Comparison of ENCODE assay signal across 1 fruit fly cellular context in the genomic region with DNA sequence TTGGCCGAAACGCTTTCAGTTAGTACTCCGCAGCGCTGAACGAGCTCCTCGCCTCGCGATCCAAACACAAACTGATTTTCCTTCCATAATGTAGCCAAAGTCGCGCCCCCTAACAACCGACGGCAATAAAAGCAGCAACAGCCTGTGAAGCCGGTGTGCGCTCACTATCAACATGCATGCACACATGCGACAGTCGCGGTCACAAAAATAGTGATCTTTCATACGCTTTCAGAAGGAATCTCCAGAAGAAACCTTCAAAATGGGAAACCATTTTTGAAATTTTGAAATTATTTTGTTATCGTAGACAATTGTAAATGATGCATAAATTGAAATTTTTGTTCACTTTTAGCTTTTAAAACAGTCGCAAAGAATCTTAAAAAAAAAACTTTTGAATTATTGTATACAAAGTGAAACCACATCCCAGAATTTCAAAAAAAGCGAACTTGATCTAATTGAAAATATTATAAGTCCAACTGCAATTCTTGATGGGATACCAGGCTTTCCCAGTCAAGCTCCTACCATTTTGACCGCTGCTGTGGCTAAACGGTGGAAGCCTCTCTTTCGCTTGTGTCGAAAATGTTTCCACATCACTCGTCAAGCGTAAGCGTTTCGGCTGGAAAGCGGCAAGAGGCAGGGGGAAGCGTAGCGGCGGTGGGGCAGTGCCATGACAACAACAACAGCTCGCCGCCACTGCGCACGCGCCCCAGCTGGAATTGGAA.
TF ChIP-seq lines count a peak whose summit lies in the region.

TSS of gene Cad96Cb (minus strand) at position 51 of the 719 bp plus-strand sequence.

TF ChIP-seq in whole organism, embryonic, 481 proteins besides CTCF, POLR2A, EP300 and RAD21 (continued from another document):
- TF ChIP-seq CG2875 (GFP tag; optimal IDR thresholded peaks at IDR 0.05; lab: Kevin White, UChicago) (peak; percentile 87), tna (GFP tag; IDR thresholded peaks at IDR 0.05; lab: Robert Waterston, UW; ENCODE audit: partially characterized antibody) (0 out of 2 replicates have a peak, but pooled peaks have one; percentile 32), Hr3 (GFP tag; optimal IDR thresholded peaks at IDR 0.05; lab: Kevin White, UChicago) (peak; percentile 79), CG17802 (tag; optimal IDR thresholded peaks at IDR 0.05; lab: Kevin White, UChicago) (peak; percentile 66), CG7271 (tag; optimal IDR thresholded peaks at IDR 0.05; lab: Kevin White, UChicago) (no peak), CG34376 (GFP tag; optimal IDR thresholded peaks at IDR 0.05; lab: Kevin White, UChicago) (peak; percentile 1), CG10462 (GFP tag; optimal IDR thresholded peaks at IDR 0.05; lab: Kevin White, UChicago) (peak; percentile 72), nerfin-2 (GFP tag; IDR thresholded peaks at IDR 0.05; lab: Robert Waterston, UW; ENCODE audit: partially characterized antibody) (no peak), sens-2 (GFP tag; IDR thresholded peaks at IDR 0.05; lab: Robert Waterston, UW) (no peak), lola (GFP tag; optimal IDR thresholded peaks at IDR 0.05; lab: Kevin White, UChicago) (peak in 1 of 3 experiments; percentile 94), CG15073 (GFP tag; optimal IDR thresholded peaks at IDR 0.05; lab: Kevin White, UChicago) (peak; percentile 20), CG2889 (GFP tag; IDR thresholded peaks at IDR 0.05; lab: Robert Waterston, UW) (no peak), CG2712 (tag; optimal IDR thresholded peaks at IDR 0.05; lab: Kevin White, UChicago) (peak; percentile 91), CG18476 (GFP tag; optimal IDR thresholded peaks at IDR 0.05; lab: Kevin White, UChicago) (peak; percentile 80), PHDP (tag; optimal IDR thresholded peaks at IDR 0.05; lab: Kevin White, UChicago) (peak; percentile 19), CG10147 (GFP tag; optimal IDR thresholded peaks at IDR 0.05; lab: Kevin White, UChicago) (peak; percentile 77), wor (GFP tag; IDR thresholded peaks at IDR 0.05; lab: Robert Waterston, UW) (peak; percentile 66), Ets97D (GFP tag; optimal IDR thresholded peaks at IDR 0.05; lab: Kevin White, UChicago) (peak; percentile 28), ara (GFP tag; IDR thresholded peaks at IDR 0.05; lab: Robert Waterston, UW) (peak; percentile 65; the same call in 1 of the 2 replicates), CG16863 (GFP tag; optimal IDR thresholded peaks at IDR 0.05; lab: Kevin White, UChicago) (peak; percentile 82), CG12104 (GFP tag; optimal IDR thresholded peaks at IDR 0.05; lab: Kevin White, UChicago) (peak; percentile 86), CG11723 (GFP tag; optimal IDR thresholded peaks at IDR 0.05; lab: Kevin White, UChicago) (peak; percentile 80), Sry-δ (GFP tag; optimal IDR thresholded peaks at IDR 0.05; lab: Kevin White, UChicago) (peak; percentile 21), Ravus (GFP tag; IDR thresholded peaks at IDR 0.05; lab: Robert Waterston, UW) (no peak), seq (GFP tag; IDR thresholded peaks at IDR 0.05; lab: Robert Waterston, UW) (peak; percentile 60), phol (tag; optimal IDR thresholded peaks at IDR 0.05; lab: Kevin White, UChicago) (peak; percentile 93), pum (GFP tag; optimal IDR thresholded peaks at IDR 0.05; lab: Kevin White, UChicago) (peak; percentile 79), Ets65A (GFP tag; lab: Kevin White, UChicago) (peak; percentile 95), CG11456 (GFP tag; IDR thresholded peaks at IDR 0.05; lab: Robert Waterston, UW) (no peak), CG15601 (tag; optimal IDR thresholded peaks at IDR 0.05; lab: Kevin White, UChicago) (peak; percentile 88), Adf1 (GFP tag; IDR thresholded peaks at IDR 0.05; lab: Robert Waterston, UW) (no peak), gcm (GFP tag; optimal IDR thresholded peaks at IDR 0.05; lab: Kevin White, UChicago) (peak; percentile 86), mam (GFP tag; optimal IDR thresholded peaks at IDR 0.05; lab: Kevin White, UChicago) (peak; percentile 53), CG17361 (GFP tag; IDR thresholded peaks at IDR 0.05; lab: Robert Waterston, UW) (peak; percentile 97), lilli (GFP tag; optimal IDR thresholded peaks at IDR 0.05; lab: Kevin White, UChicago) (peak; percentile 72), CG11085 (GFP tag; IDR thresholded peaks at IDR 0.05; lab: Robert Waterston, UW) (no peak), H15 (GFP tag; IDR thresholded peaks at IDR 0.05; lab: Robert Waterston, UW) (peak; percentile 64; the same call in 1 of the 3 replicates), insv (GFP tag; optimal IDR thresholded peaks at IDR 0.05; lab: Kevin White, UChicago) (peak in 1 of 2 experiments; percentile 3), CG7786 (GFP tag; optimal IDR thresholded peaks at IDR 0.05; lab: Kevin White, UChicago) (peak; percentile 56), Xrp1 (GFP tag; IDR thresholded peaks at IDR 0.05; lab: Robert Waterston, UW) (peak; percentile 77), Hsf (GFP tag; optimal IDR thresholded peaks at IDR 0.05; lab: Kevin White, UChicago) (peak; percentile 81), fd102C (GFP tag; optimal IDR thresholded peaks at IDR 0.05; lab: Kevin White, UChicago) (no peak), toy (GFP tag; IDR thresholded peaks at IDR 0.05; lab: Robert Waterston, UW) (no peak), CG8478 (optimal IDR thresholded peaks at IDR 0.05; lab: Kevin White, UChicago) (no peak), CG5245 (GFP tag; optimal IDR thresholded peaks at IDR 0.05; lab: Kevin White, UChicago) (peak; percentile 82), CG17186 (GFP tag; optimal IDR thresholded peaks at IDR 0.05; lab: Kevin White, UChicago) (peak; percentile 56), CG12942 (GFP tag; optimal IDR thresholded peaks at IDR 0.05; lab: Kevin White, UChicago) (peak; percentile 53), CG33557 (GFP tag; optimal IDR thresholded peaks at IDR 0.05; lab: Kevin White, UChicago) (peak; percentile 93), dati (GFP tag; IDR thresholded peaks at IDR 0.05; lab: Robert Waterston, UW) (no peak), CG11695 (GFP tag; IDR thresholded peaks at IDR 0.05; lab: Robert Waterston, UW) (peak; percentile 79), trem (tag; optimal IDR thresholded peaks at IDR 0.05; lab: Kevin White, UChicago) (peak; percentile 76), HLH3B (GFP tag; IDR thresholded peaks at IDR 0.05; lab: Robert Waterston, UW) (peak; percentile 59), hb (GFP tag; IDR thresholded peaks at IDR 0.05; lab: Robert Waterston, UW; ENCODE audit: partially characterized antibody) (no peak), Sry-β (GFP tag; optimal IDR thresholded peaks at IDR 0.05; lab: Kevin White, UChicago) (peak; percentile 45), CG17385 (GFP tag; optimal IDR thresholded peaks at IDR 0.05; lab: Kevin White, UChicago) (peak; percentile 82), CG17829 (tag; optimal IDR thresholded peaks at IDR 0.05; lab: Kevin White, UChicago) (peak; percentile 84), Nf-YB (GFP tag; optimal IDR thresholded peaks at IDR 0.05; lab: Kevin White, UChicago) (peak; percentile 67), CG8089 (GFP tag; optimal IDR thresholded peaks at IDR 0.05; lab: Kevin White, UChicago) (peak; percentile 70), pzg (GFP tag; optimal IDR thresholded peaks at IDR 0.05; lab: Kevin White, UChicago) (no peak), onecut (GFP tag; IDR thresholded peaks at IDR 0.05; lab: Robert Waterston, UW) (peak; percentile 75), ci (GFP tag; IDR thresholded peaks at IDR 0.05; lab: Robert Waterston, UW) (peak; percentile 63; the same call in 2 of the 3 replicates), eyg (GFP tag; optimal IDR thresholded peaks at IDR 0.05; lab: Kevin White, UChicago) (peak; percentile 75), CG11398 (GFP tag; optimal IDR thresholded peaks at IDR 0.05; lab: Kevin White, UChicago) (peak; percentile 69), CG14710 (tag; optimal IDR thresholded peaks at IDR 0.05; lab: Kevin White, UChicago) (peak; percentile 93), D (optimal IDR thresholded peaks at IDR 0.05; lab: Kevin White, UChicago) (no peak), D (GFP tag; optimal IDR thresholded peaks at IDR 0.05; lab: Kevin White, UChicago) (peak; percentile 92), CG4730 (GFP tag; IDR thresholded peaks at IDR 0.05; lab: Robert Waterston, UW) (no peak), Dref (GFP tag; IDR thresholded peaks at IDR 0.05; lab: Robert Waterston, UW) (no peak), HHEX (GFP tag; optimal IDR thresholded peaks at IDR 0.05; lab: Kevin White, UChicago) (peak; percentile 74)
